Worm (Caenorhabditis elegans): ENCODE measurements around the gene srx-95.

ce11 chrII:6772482-6772881 lies 17.9 kb upstream of the srx-95 start:
- TF ChIP-seq R02D3.7 (tag; optimal IDR thresholded peaks at IDR 0.05): no peak
- no peak for TF ChIP-seq unc-62 (GFP tag; optimal IDR thresholded peaks at IDR 0.05)
- TF ChIP-seq ceh-82 (tag; optimal IDR thresholded peaks at IDR 0.05): no peak
- TF ChIP-seq pha-4 (tag; optimal IDR thresholded peaks at IDR 0.05): no peak
- no peak for TF ChIP-seq nhr-67 (tag; optimal IDR thresholded peaks at IDR 0.05)

Measured in whole organism, L3 larva.